Worm (Caenorhabditis elegans) whole organism, late embryonic: ENCODE data around the gene swsn-4.

Experiments used
- ama-1 ChIP-seq: fragments of 150-350 bp; optimal IDR thresholded peaks from 2 replicates; lab custom pipeline; 2014
- ceh-34 ChIP-seq: sonication (generic microtip); optimal IDR thresholded peaks from 2 replicates; lab custom pipeline; 2016; ENCODE audit warnings: mild to moderate bottlenecking, missing genetic modification characterization, missing compliant biosample characterization
- elt-4 ChIP-seq: sonication (generic microtip); optimal IDR thresholded peaks from 2 replicates; lab custom pipeline; 2016; ENCODE audit warnings: missing genetic modification characterization, missing compliant biosample characterization
- hlh-30 ChIP-seq: sonication (generic microtip); optimal IDR thresholded peaks from 2 replicates; lab custom pipeline; 2017; ENCODE audit warnings: antibody characterized with exemption, missing genetic modification characterization, missing compliant biosample characterization; ENCODE audit not compliant: insufficient read depth
- unc-3 ChIP-seq, 2 experiments: fragments of 200-800 bp in 1 of 2; sonication (Bioruptor generic) in 1 of 2; sonication (generic microtip) in 1 of 2; conservative IDR thresholded peaks in 1 of 2; optimal IDR thresholded peaks in 1 of 2; 2 replicates each; pipeline versions ENCODE4 v1.3.6 to Lab custom; 2016 to 2022; ENCODE audit warnings: missing compliant biosample characterization in 2 of 2, missing genetic modification characterization in 2 of 2, missing genetic modification reagents in 1 of 2
- unc-55 ChIP-seq: sonication (generic microtip); optimal IDR thresholded peaks from 2 replicates; lab custom pipeline; 2017; ENCODE audit warnings: missing biosample characterization, missing genetic modification reagents, missing genetic modification characterization

DNA sequence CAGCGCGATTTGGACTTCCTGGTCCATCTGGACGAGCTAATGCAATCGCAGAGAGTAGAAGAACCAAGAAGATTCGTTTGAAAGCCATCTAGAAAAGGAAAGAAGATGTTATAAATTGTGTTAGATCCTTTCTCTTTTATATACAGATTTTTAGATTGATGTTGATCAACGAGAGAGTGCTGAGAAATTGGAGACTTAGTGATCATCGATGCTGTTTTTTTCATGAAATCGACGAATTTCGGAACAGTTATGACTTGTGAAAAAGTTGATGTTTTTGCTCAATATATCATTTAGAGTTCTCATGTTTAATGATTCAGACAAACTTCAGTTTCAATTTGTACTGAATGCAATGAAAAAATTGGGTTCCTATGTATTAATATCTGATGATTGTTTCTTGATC lies 23.2 kb upstream of the swsn-4 start, which contains the start of gene srlf-17:
- no peak for TF ChIP-seq ceh-34 (tag; lab: Kevin White, UChicago)
- TF ChIP-seq elt-4 (tag; lab: Kevin White, UChicago), result no peak
- no peak for TF ChIP-seq unc-55 (GFP tag; lab: Kevin White, UChicago)
- TF ChIP-seq hlh-30 (tag; lab: Kevin White, UChicago), result no peak
- TF ChIP-seq ama-1, result no peak
- TF ChIP-seq unc-3 (GFP tag; conservative IDR thresholded peaks at IDR 0.05; lab: Robert Waterston, UW), result no peak
- TF ChIP-seq unc-3 (tag; optimal IDR thresholded peaks at IDR 0.05; lab: Kevin White, UChicago), result no peak
